Fruit fly (Drosophila melanogaster) whole organism, embryonic: ENCODE data around the gene Vm26Ab.
A peak's percentile ranks its signal among the peaks of the same experiment; 100 is the strongest.

ENCODE experiments used
- Atf-2 ChIP-seq: fragments of 200-800 bp; sonication (Bioruptor generic); optimal IDR thresholded peaks from 2 replicates; lab custom pipeline; 2016; ENCODE audit warnings: missing biosample characterization, missing genetic modification characterization
- B-H1 ChIP-seq: fragments of 200-800 bp; sonication (Bioruptor generic); IDR thresholded peaks from 3 replicates; pipeline ENCODE4 v1.3.6; 2022; ENCODE audit warnings: missing biosample characterization, missing genetic modification characterization
- CG12104 ChIP-seq: fragments of 200-800 bp; sonication (Bioruptor generic); optimal IDR thresholded peaks from 3 replicates; lab custom pipeline; 2016; ENCODE audit warnings: missing biosample characterization, missing genetic modification characterization
- CG12236 ChIP-seq: fragments of 200-800 bp; sonication (Bioruptor generic); optimal IDR thresholded peaks from 2 replicates; lab custom pipeline; 2016; ENCODE audit warnings: missing biosample characterization, missing genetic modification characterization
- CG14667 ChIP-seq: fragments of 200-800 bp; sonication (Bioruptor generic); IDR thresholded peaks from 2 replicates; pipeline ENCODE4 v1.3.6; 2022; ENCODE audit warnings: missing biosample characterization, missing genetic modification characterization
- CG1529 ChIP-seq: fragments of 200-800 bp; sonication (Bioruptor generic); optimal IDR thresholded peaks from 3 replicates; lab custom pipeline; 2018; ENCODE audit warnings: missing biosample characterization, missing genetic modification characterization
- CG16813 ChIP-seq: fragments of 200-800 bp; sonication (Bioruptor generic); IDR thresholded peaks from 3 replicates; pipeline ENCODE4 v1.3.6; 2022; ENCODE audit warnings: missing biosample characterization, missing genetic modification characterization; ENCODE audit not compliant: partially characterized antibody
- CG18599 ChIP-seq: fragments of 200-800 bp; sonication (Bioruptor generic); optimal IDR thresholded peaks from 3 replicates; lab custom pipeline; 2017; ENCODE audit warnings: missing biosample characterization, missing genetic modification characterization, mild to moderate bottlenecking, moderate library complexity, missing genetic modification reagents
- CG2202 ChIP-seq: fragments of 200-800 bp; sonication (Bioruptor generic); optimal IDR thresholded peaks from 2 replicates; lab custom pipeline; 2018; ENCODE audit warnings: missing biosample characterization, mild to moderate bottlenecking, missing genetic modification characterization
- CG33213 ChIP-seq: fragments of 200-800 bp; sonication (Bioruptor generic); optimal IDR thresholded peaks from 3 replicates; lab custom pipeline; 2016; ENCODE audit warnings: missing biosample characterization, missing genetic modification characterization
- CG4424 ChIP-seq: fragments of 200-800 bp; sonication (Bioruptor generic); optimal IDR thresholded peaks from 3 replicates; lab custom pipeline; 2016; ENCODE audit warnings: missing biosample characterization, missing genetic modification characterization
- CG4730 ChIP-seq: fragments of 200-800 bp; sonication (Bioruptor generic); IDR thresholded peaks from 2 replicates; pipeline ENCODE4 v1.3.6; 2022; ENCODE audit warnings: missing biosample characterization, missing genetic modification characterization
- CG6254 ChIP-seq: fragments of 200-800 bp; sonication (Bioruptor generic); optimal IDR thresholded peaks from 3 replicates; lab custom pipeline; 2017; ENCODE audit warnings: mild to moderate bottlenecking, missing biosample characterization, missing genetic modification reagents, missing genetic modification characterization
- CG6791 ChIP-seq: fragments of 200-800 bp; sonication (Bioruptor generic); IDR thresholded peaks from 3 replicates; pipeline ENCODE4 v1.3.6; 2022; ENCODE audit warnings: missing biosample characterization, missing genetic modification characterization; ENCODE audit not compliant: partially characterized antibody
- CG6813 ChIP-seq: fragments of 200-800 bp; sonication (Bioruptor generic); optimal IDR thresholded peaks from 2 replicates; lab custom pipeline; 2017; ENCODE audit warnings: missing biosample characterization, missing genetic modification characterization, mild to moderate bottlenecking, moderate library complexity, missing genetic modification reagents
- CG7786 ChIP-seq: fragments of 200-800 bp; sonication (Bioruptor generic); optimal IDR thresholded peaks from 2 replicates; lab custom pipeline; 2016; ENCODE audit warnings: missing biosample characterization, missing genetic modification characterization
- CG7928 ChIP-seq: fragments of 200-800 bp; sonication (Bioruptor generic); optimal IDR thresholded peaks from 2 replicates; lab custom pipeline; 2017; ENCODE audit warnings: missing biosample characterization, mild to moderate bottlenecking, missing genetic modification characterization
- CG7963 ChIP-seq: fragments of 200-800 bp; sonication (Bioruptor generic); IDR thresholded peaks from 3 replicates; pipeline ENCODE4 v1.3.6; 2022; ENCODE audit warnings: missing biosample characterization, missing genetic modification characterization; ENCODE audit not compliant: partially characterized antibody
- Chrac-16 ChIP-seq: fragments of 200-800 bp; sonication (Bioruptor generic); optimal IDR thresholded peaks from 3 replicates; lab custom pipeline; 2016; ENCODE audit warnings: missing biosample characterization, missing genetic modification characterization
- CrebB ChIP-seq: fragments of 200-800 bp; sonication (Bioruptor generic); optimal IDR thresholded peaks from 3 replicates; lab custom pipeline; 2018; ENCODE audit warnings: missing biosample characterization, mild to moderate bottlenecking, missing genetic modification characterization
- Eip74EF ChIP-seq, 2 experiments: fragments of 200-800 bp in 1 of 2; fragments of >200 bp in 1 of 2; sonication (Bioruptor generic) in 1 of 2; optimal IDR thresholded peaks; 2 replicates each; lab custom pipeline; 2017 to 2019; ENCODE audit warnings: missing biosample characterization in 2 of 2, missing genetic modification characterization in 2 of 2, mild to moderate bottlenecking in 1 of 2, moderate library complexity in 1 of 2
- Elba2 ChIP-seq: fragments of 200-800 bp; sonication (Bioruptor generic); optimal IDR thresholded peaks from 3 replicates; lab custom pipeline; 2016; ENCODE audit warnings: missing biosample characterization, missing genetic modification characterization
- Fer2 ChIP-seq: fragments of 200-800 bp; sonication (Bioruptor generic); optimal IDR thresholded peaks from 2 replicates; lab custom pipeline; 2018; ENCODE audit warnings: missing biosample characterization, mild to moderate bottlenecking, missing genetic modification characterization, moderate library complexity
- Fer3 ChIP-seq: fragments of 200-800 bp; sonication (Bioruptor generic); optimal IDR thresholded peaks from 2 replicates; lab custom pipeline; 2018; ENCODE audit warnings: missing biosample characterization, mild to moderate bottlenecking, missing genetic modification characterization, moderate library complexity
- Hmr ChIP-seq: fragments of 200-800 bp; sonication (Bioruptor generic); optimal IDR thresholded peaks from 3 replicates; lab custom pipeline; 2017; ENCODE audit warnings: mild to moderate bottlenecking, missing biosample characterization, missing genetic modification reagents, missing genetic modification characterization
- Lpt ChIP-seq: fragments of >200 bp; optimal IDR thresholded peaks from 2 replicates; lab custom pipeline; 2018; ENCODE audit warnings: missing biosample characterization, missing genetic modification characterization
- Max ChIP-seq: fragments of 200-800 bp; sonication (Bioruptor generic); optimal IDR thresholded peaks from 2 replicates; lab custom pipeline; 2016; ENCODE audit warnings: missing biosample characterization, mild to moderate bottlenecking, missing genetic modification characterization
- Meics ChIP-seq: fragments of 200-800 bp; sonication (Bioruptor generic); optimal IDR thresholded peaks from 2 replicates; lab custom pipeline; 2017; ENCODE audit warnings: missing biosample characterization, mild to moderate bottlenecking, missing genetic modification characterization
- Rx ChIP-seq: fragments of 200-800 bp; sonication (Bioruptor generic); IDR thresholded peaks from 2 replicates; pipeline ENCODE4 v1.3.6; 2022; ENCODE audit warnings: missing biosample characterization, missing genetic modification characterization
- Scr ChIP-seq: fragments of 200-800 bp; sonication (Bioruptor generic); IDR thresholded peaks from 2 replicates; pipeline ENCODE4 v1.3.6; 2022; ENCODE audit warnings: missing biosample characterization, missing genetic modification characterization; ENCODE audit not compliant: partially characterized antibody
- Sox100B ChIP-seq: fragments of 200-800 bp; sonication (Bioruptor generic); optimal IDR thresholded peaks from 3 replicates; lab custom pipeline; 2018; ENCODE audit warnings: missing biosample characterization, mild to moderate bottlenecking, missing genetic modification characterization
- ap ChIP-seq: fragments of 200-800 bp; sonication (Bioruptor generic); IDR thresholded peaks from 2 replicates; pipeline ENCODE4 v1.3.6; 2022; ENCODE audit warnings: missing biosample characterization, missing genetic modification characterization
- ase ChIP-seq: fragments of 200-800 bp; sonication (Bioruptor generic); IDR thresholded peaks from 3 replicates; pipeline ENCODE4 v1.3.6; 2022; ENCODE audit warnings: missing biosample characterization, missing genetic modification characterization
- bsh ChIP-seq, 2 experiments: fragments of 200-800 bp; sonication (Bioruptor generic); optimal IDR thresholded peaks; 2 replicates each; lab custom pipeline; 2017 to 2018; ENCODE audit warnings: mild to moderate bottlenecking in 2 of 2, missing biosample characterization in 2 of 2, missing genetic modification characterization in 2 of 2, moderate library complexity in 1 of 2
- cg ChIP-seq: fragments of 200-800 bp; sonication (Bioruptor generic); optimal IDR thresholded peaks from 3 replicates; lab custom pipeline; 2019; ENCODE audit warnings: missing biosample characterization, mild to moderate bottlenecking, missing genetic modification characterization, moderate library complexity
- dan ChIP-seq: fragments of 200-800 bp; sonication (Bioruptor generic); IDR thresholded peaks from 2 replicates; pipeline ENCODE4 v1.3.6; 2022; ENCODE audit warnings: missing biosample characterization, missing genetic modification characterization
- dimm ChIP-seq: fragments of 200-800 bp; sonication (Bioruptor generic); IDR thresholded peaks from 2 replicates; pipeline ENCODE4 v1.3.6; 2022; ENCODE audit warnings: missing biosample characterization, missing genetic modification characterization
- fd3F ChIP-seq: fragments of 200-800 bp; sonication (Bioruptor generic); optimal IDR thresholded peaks from 2 replicates; lab custom pipeline; 2018; ENCODE audit warnings: missing biosample characterization, mild to moderate bottlenecking, missing genetic modification characterization, moderate library complexity
- gcm2 ChIP-seq: fragments of 200-800 bp; sonication (Bioruptor generic); optimal IDR thresholded peaks from 2 replicates; lab custom pipeline; 2016; ENCODE audit warnings: missing biosample characterization, missing genetic modification characterization
- gro ChIP-seq: fragments of 200-800 bp; sonication (Bioruptor generic); optimal IDR thresholded peaks from 2 replicates; lab custom pipeline; 2016; ENCODE audit warnings: missing biosample characterization, missing genetic modification characterization
- jing ChIP-seq: fragments of 200-800 bp; sonication (Bioruptor generic); optimal IDR thresholded peaks from 2 replicates; lab custom pipeline; 2018; ENCODE audit warnings: missing biosample characterization, mild to moderate bottlenecking, missing genetic modification characterization
- ken ChIP-seq: fragments of 200-800 bp; sonication (Bioruptor generic); IDR thresholded peaks from 3 replicates; pipeline ENCODE4 v1.3.6; 2022; ENCODE audit warnings: missing biosample characterization, missing genetic modification characterization
- rib ChIP-seq: fragments of 200-800 bp; sonication (Bioruptor generic); IDR thresholded peaks from 2 replicates; pipeline ENCODE4 v1.3.6; 2022; ENCODE audit warnings: missing biosample characterization, missing genetic modification characterization
- sd ChIP-seq: fragments of 200-800 bp; sonication (Bioruptor generic); optimal IDR thresholded peaks from 3 replicates; lab custom pipeline; 2018; ENCODE audit warnings: missing biosample characterization, mild to moderate bottlenecking, missing genetic modification characterization, moderate library complexity
- sens-2 ChIP-seq: fragments of 200-800 bp; sonication (Bioruptor generic); IDR thresholded peaks from 2 replicates; pipeline ENCODE4 v1.3.6; 2022; ENCODE audit warnings: missing biosample characterization, missing genetic modification characterization
- shn ChIP-seq: fragments of 200-800 bp; sonication (Bioruptor generic); optimal IDR thresholded peaks from 3 replicates; lab custom pipeline; 2016; ENCODE audit warnings: missing biosample characterization, missing genetic modification characterization
- slbo ChIP-seq: fragments of 200-800 bp; sonication (Bioruptor generic); IDR thresholded peaks from 2 replicates; pipeline ENCODE4 v1.3.6; 2022; ENCODE audit warnings: missing biosample characterization, missing genetic modification characterization
- slou ChIP-seq: fragments of 200-800 bp; sonication (Bioruptor generic); optimal IDR thresholded peaks from 3 replicates; lab custom pipeline; 2016; ENCODE audit warnings: missing biosample characterization, missing genetic modification characterization
- stwl ChIP-seq: fragments of 200-800 bp; sonication (Bioruptor generic); optimal IDR thresholded peaks from 3 replicates; lab custom pipeline; 2018; ENCODE audit warnings: missing biosample characterization, mild to moderate bottlenecking, missing genetic modification characterization, moderate library complexity
- tgo ChIP-seq: fragments of 200-800 bp; sonication (Bioruptor generic); IDR thresholded peaks from 3 replicates; pipeline ENCODE4 v1.3.6; 2022; ENCODE audit warnings: missing biosample characterization, missing genetic modification characterization
- trh ChIP-seq: fragments of 200-800 bp; sonication (Bioruptor generic); optimal IDR thresholded peaks from 2 replicates; lab custom pipeline; 2016; ENCODE audit warnings: missing biosample characterization, missing genetic modification characterization

The Vm26Ab gene

dm6 chr2L:5974122-5974521 lies 17.3 kb downstream of the Vm26Ab start (continued):
- TF ChIP-seq CG12236 (GFP tag; lab: Kevin White, UChicago) (no peak), ap (GFP tag; lab: Robert Waterston, UW) (0 out of 2 replicates have a peak, but pooled peaks have one; percentile 26), CG33213 (no peak), Meics (GFP tag; lab: Kevin White, UChicago) (peak; percentile 60), fd3F (GFP tag; lab: Kevin White, UChicago) (peak; percentile 54), cg (GFP tag; lab: Kevin White, UChicago) (no peak), B-H1 (GFP tag; lab: Robert Waterston, UW) (no peak; the same call in 2 of the 3 replicates), trh (GFP tag; lab: Kevin White, UChicago) (no peak), jing (GFP tag; lab: Kevin White, UChicago) (peak; percentile 1), CG14667 (GFP tag; lab: Robert Waterston, UW) (no peak), Eip74EF (GFP tag; optimal IDR thresholded peaks at IDR 0.05; lab: Kevin White, UChicago) (peak in 1 of 2 experiments; percentile 27), CG7963 (GFP tag; lab: Robert Waterston, UW) (no peak), slou (GFP tag; lab: Kevin White, UChicago) (no peak), Scr (GFP tag; lab: Robert Waterston, UW) (no peak), tgo (GFP tag; lab: Robert Waterston, UW) (no peak), gcm2 (GFP tag; lab: Kevin White, UChicago) (no peak), CG1529 (peak; percentile 46), Sox100B (peak; percentile 76), stwl (tag; lab: Kevin White, UChicago) (no peak), dimm (GFP tag; lab: Robert Waterston, UW) (no peak), Fer3 (peak; percentile 63), CG16813 (GFP tag; lab: Robert Waterston, UW) (no peak), CG6254 (peak; percentile 42), rib (no peak), Lpt (GFP tag; lab: Kevin White, UChicago) (no peak), CG4424 (GFP tag; lab: Kevin White, UChicago) (peak; percentile 12), bsh (GFP tag; optimal IDR thresholded peaks at IDR 0.05; lab: Kevin White, UChicago) (peak in 1 of 2 experiments; percentile 55), CrebB (tag; lab: Kevin White, UChicago) (peak; percentile 78), CG18599 (GFP tag; lab: Kevin White, UChicago) (peak; percentile 78), Rx (no peak; the same call in 1 of the 2 replicates), Max (peak; percentile 14), Fer2 (tag; lab: Kevin White, UChicago) (peak; percentile 47), CG6791 (no peak), Atf-2 (no peak), sens-2 (GFP tag; lab: Robert Waterston, UW) (no peak), CG6813 (GFP tag; lab: Kevin White, UChicago) (peak; percentile 73), Chrac-16 (GFP tag; lab: Kevin White, UChicago) (no peak), CG7786 (GFP tag; lab: Kevin White, UChicago) (peak; percentile 0), Hmr (GFP tag; lab: Kevin White, UChicago) (peak; percentile 81), CG7928 (GFP tag; lab: Kevin White, UChicago) (peak; percentile 45), ken (no peak), CG2202 (tag; lab: Kevin White, UChicago) (peak; percentile 52), ase (GFP tag; lab: Robert Waterston, UW) (no peak), CG4730 (GFP tag; lab: Robert Waterston, UW) (no peak), Elba2 (GFP tag; lab: Kevin White, UChicago) (no peak), shn (GFP tag; lab: Kevin White, UChicago) (no peak), dan (GFP tag; lab: Robert Waterston, UW) (no peak), gro (no peak), slbo (GFP tag; lab: Robert Waterston, UW) (peak; percentile 26; the same call in 1 of the 2 replicates), sd (tag; lab: Kevin White, UChicago) (peak; percentile 42), CG12104 (GFP tag; lab: Kevin White, UChicago) (peak; percentile 33)
